Fruit fly (Drosophila melanogaster): ENCODE measurements around the gene CG13984.

DNA sequence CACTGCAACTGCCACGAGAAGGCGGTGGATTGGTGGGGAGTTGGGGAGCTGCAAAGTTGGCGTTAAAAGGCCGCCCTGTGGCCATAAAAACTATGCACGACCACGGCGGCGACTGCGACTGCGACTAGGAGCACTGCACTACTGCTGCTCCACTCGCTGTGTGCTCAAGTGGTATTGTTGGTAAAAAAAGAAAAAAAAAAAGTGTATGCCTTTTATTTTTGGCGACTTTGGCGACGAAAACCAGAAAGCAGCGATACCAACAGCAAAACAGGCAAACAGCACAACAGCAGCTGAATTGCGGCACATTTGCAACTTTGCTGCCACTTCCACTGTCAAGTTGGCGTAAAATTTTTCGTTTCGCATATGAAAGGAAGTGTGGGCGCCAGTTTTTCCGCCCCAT lies 37.2 kb upstream of the CG13984 start:
- TF ChIP-seq EcR (GFP tag; optimal IDR thresholded peaks at IDR 0.05) = no peak
- TF ChIP-seq CG8478 (optimal IDR thresholded peaks at IDR 0.05) = no peak
- no peak for TF ChIP-seq psq (optimal IDR thresholded peaks at IDR 0.05)
- TF ChIP-seq usp (GFP tag; optimal IDR thresholded peaks at IDR 0.05) = no peak

Data from whole organism.